Fruit fly (Drosophila melanogaster): ENCODE results near the gene CG17264.

- TF ChIP-seq usp (GFP tag; optimal IDR thresholded peaks at IDR 0.05) (no peak), psq (optimal IDR thresholded peaks at IDR 0.05) (no peak), pan (optimal IDR thresholded peaks at IDR 0.05) (no peak)
Measured at dm6 chr2L:2976829-2977228, 41.5 kb upstream of the CG17264 start, which contains the start of the genes CG9641 and CG3165.

Measured in whole organism.